Worm (Caenorhabditis elegans) whole organism, L2 larva: Measurements from ENCODE around the gene srv-26.

ENCODE experiments used
- ceh-82 ChIP-seq: fragments of 150-350 bp; optimal IDR thresholded peaks from 2 replicates; lab custom pipeline; 2014; ENCODE audit warnings: missing biosample characterization, missing genetic modification characterization
- elt-3 ChIP-seq: sonication (generic microtip); optimal IDR thresholded peaks from 2 replicates; lab custom pipeline; 2017; ENCODE audit warnings: missing biosample characterization, missing genetic modification characterization
- nhr-237 ChIP-seq: fragments of 150-350 bp; optimal IDR thresholded peaks from 2 replicates; lab custom pipeline; 2014; ENCODE audit warnings: missing biosample characterization, missing genetic modification characterization

DNA sequence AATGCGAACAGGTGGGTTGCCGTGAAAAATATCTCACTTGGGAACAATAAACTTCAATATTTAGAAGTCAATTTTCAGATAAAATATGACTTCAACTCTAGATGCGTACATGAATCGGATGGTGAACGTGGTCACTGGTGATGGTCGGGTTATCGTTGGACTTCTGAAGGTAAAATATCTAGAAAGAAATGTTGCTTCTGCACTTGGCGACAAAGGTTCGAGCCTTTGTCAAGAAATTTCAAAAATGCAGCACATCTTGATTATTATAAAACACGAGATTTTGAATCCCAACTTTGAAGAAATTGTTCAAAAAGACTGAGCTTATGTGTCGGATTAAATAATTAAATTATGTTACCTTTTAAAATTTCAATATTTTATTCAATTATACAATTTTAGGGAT lies 24.8 kb upstream of the srv-26 start, which contains the start of gene lsm-8:
- TF ChIP-seq ceh-82 (tag; lab: Kevin White, UChicago) (no peak), nhr-237 (tag; lab: Kevin White, UChicago) (no peak), elt-3 (tag; lab: Kevin White, UChicago) (no peak)
